Fruit fly (Drosophila melanogaster) whole organism, embryonic: Measurements from ENCODE around the gene CG9288.
A peak's percentile ranks its signal among the peaks of the same experiment; 100 is the strongest.

Experiments
- Abd-B ChIP-seq: fragments of 200-800 bp; sonication (Bioruptor generic); optimal IDR thresholded peaks from 2 replicates; lab custom pipeline; 2018; ENCODE audit warnings: missing biosample characterization, mild to moderate bottlenecking, missing genetic modification characterization, moderate library complexity
- CG10959 ChIP-seq: fragments of 200-800 bp; sonication (Bioruptor generic); IDR thresholded peaks from 2 replicates; pipeline ENCODE4 v1.3.6; 2022; ENCODE audit warnings: missing biosample characterization, missing genetic modification characterization
- CG12299 ChIP-seq: fragments of 200-800 bp; sonication (Bioruptor generic); optimal IDR thresholded peaks from 2 replicates; lab custom pipeline; 2018; ENCODE audit warnings: missing biosample characterization, mild to moderate bottlenecking, missing genetic modification characterization
- Ets97D ChIP-seq: fragments of 200-800 bp; sonication (Bioruptor generic); optimal IDR thresholded peaks from 3 replicates; lab custom pipeline; 2016; ENCODE audit warnings: missing biosample characterization, missing genetic modification characterization
- Gsc ChIP-seq: fragments of 200-800 bp; sonication (Bioruptor generic); IDR thresholded peaks from 2 replicates; pipeline ENCODE4 v1.3.6; 2022; ENCODE audit warnings: missing biosample characterization, missing genetic modification characterization
- gcm2 ChIP-seq: fragments of 200-800 bp; sonication (Bioruptor generic); optimal IDR thresholded peaks from 2 replicates; lab custom pipeline; 2016; ENCODE audit warnings: missing biosample characterization, missing genetic modification characterization
- psq ChIP-seq: fragments of 200-800 bp; sonication (Bioruptor generic); optimal IDR thresholded peaks from 2 replicates; lab custom pipeline; 2017; ENCODE audit warnings: missing biosample characterization, missing genetic modification characterization
- sr ChIP-seq: fragments of 200-800 bp; sonication (Bioruptor generic); IDR thresholded peaks from 3 replicates; pipeline ENCODE4 v1.3.6; 2022; ENCODE audit warnings: missing biosample characterization, missing genetic modification characterization
- tin ChIP-seq: fragments of 200-800 bp; sonication (Bioruptor generic); optimal IDR thresholded peaks from 3 replicates; lab custom pipeline; 2016; ENCODE audit warnings: missing biosample characterization, missing genetic modification characterization
- zen2 ChIP-seq: fragments of 200-800 bp; sonication (Bioruptor generic); IDR thresholded peaks from 3 replicates; pipeline ENCODE4 v1.3.6; 2022; ENCODE audit warnings: missing biosample characterization, missing genetic modification characterization; ENCODE audit not compliant: partially characterized antibody

DNA sequence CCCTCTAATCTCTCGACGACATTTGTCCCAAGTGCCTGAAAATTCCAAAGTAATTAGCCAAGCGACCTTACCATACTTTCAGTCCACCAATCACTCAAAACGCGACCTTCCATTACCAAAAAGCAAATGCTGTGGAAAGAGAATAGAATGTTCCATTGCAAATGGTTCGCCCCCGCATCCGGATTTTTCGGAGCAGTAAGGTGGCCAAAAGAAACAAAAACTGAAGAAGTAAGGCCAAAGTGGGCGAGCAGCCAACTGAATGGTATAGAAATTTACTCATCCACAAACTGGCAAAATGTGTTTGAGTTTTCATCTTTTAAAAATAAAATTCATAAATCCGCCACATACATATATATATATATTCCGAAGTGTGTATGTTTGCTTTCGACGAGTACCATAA is 6.1 kb upstream of the CG9288 start:
- TF ChIP-seq CG12299 (tag; lab: Kevin White, UChicago) (no peak), gcm2 (GFP tag; lab: Kevin White, UChicago) (no peak), Abd-B (GFP tag; lab: Kevin White, UChicago) (no peak), psq (no peak), zen2 (GFP tag; lab: Robert Waterston, UW) (no peak), CG10959 (GFP tag; lab: Robert Waterston, UW) (no peak), Ets97D (GFP tag; lab: Kevin White, UChicago) (no peak), tin (no peak), Gsc (GFP tag; lab: Robert Waterston, UW) (no peak), sr (peak; percentile 90)
